Fruit fly (Drosophila melanogaster): Measurements from ENCODE around the gene CG5280.

dm6 chr3L:8990128-8990527 lies at the start of gene CG5280:
- TF ChIP-seq toe (GFP tag; optimal IDR thresholded peaks at IDR 0.05) (no peak), Clk (GFP tag; optimal IDR thresholded peaks at IDR 0.05) (no peak), CG11617 (GFP tag; optimal IDR thresholded peaks at IDR 0.05) (no peak), tj (GFP tag; optimal IDR thresholded peaks at IDR 0.05) (no peak), kay (GFP tag; ENCODE audit: borderline replicate concordance) (peak; percentile 76)
